Fruit fly (Drosophila melanogaster) whole organism, embryonic: ENCODE results near the gene D.

Experiments
- CG10979 ChIP-seq: fragments of 200-800 bp; sonication (Bioruptor generic); optimal IDR thresholded peaks from 2 replicates; lab custom pipeline; 2018; ENCODE audit warnings: missing biosample characterization, mild to moderate bottlenecking, missing genetic modification characterization, moderate library complexity
- CG11085 ChIP-seq: fragments of 200-800 bp; sonication (Bioruptor generic); IDR thresholded peaks from 2 replicates; pipeline ENCODE4 v1.3.6; 2022; ENCODE audit warnings: missing biosample characterization, missing genetic modification characterization
- CG11398 ChIP-seq: fragments of 200-800 bp; sonication (Bioruptor generic); optimal IDR thresholded peaks from 2 replicates; lab custom pipeline; 2016; ENCODE audit warnings: missing biosample characterization, missing genetic modification characterization
- CG13287 ChIP-seq: fragments of 200-800 bp; sonication (Bioruptor generic); IDR thresholded peaks from 2 replicates; pipeline ENCODE4 v1.3.6; 2022; ENCODE audit warnings: missing biosample characterization, missing genetic modification characterization; ENCODE audit not compliant: partially characterized antibody
- CG13424 ChIP-seq: fragments of 200-800 bp; sonication (Bioruptor generic); optimal IDR thresholded peaks from 2 replicates; lab custom pipeline; 2019; ENCODE audit warnings: missing biosample characterization, mild to moderate bottlenecking, missing genetic modification characterization, moderate library complexity
- CG14667 ChIP-seq: fragments of 200-800 bp; sonication (Bioruptor generic); IDR thresholded peaks from 2 replicates; pipeline ENCODE4 v1.3.6; 2022; ENCODE audit warnings: missing biosample characterization, missing genetic modification characterization
- CG14965 ChIP-seq: fragments of 200-800 bp; sonication (Bioruptor generic); optimal IDR thresholded peaks from 2 replicates; lab custom pipeline; 2016; ENCODE audit warnings: missing biosample characterization, missing genetic modification characterization, borderline replicate concordance
- CG17612 ChIP-seq: fragments of 200-800 bp; sonication (Bioruptor generic); IDR thresholded peaks from 2 replicates; pipeline ENCODE4 v1.3.6; 2022; ENCODE audit warnings: missing biosample characterization, missing genetic modification characterization
- CG17829 ChIP-seq: fragments of 200-800 bp; optimal IDR thresholded peaks from 2 replicates; lab custom pipeline; 2019; ENCODE audit warnings: missing biosample characterization, mild to moderate bottlenecking, missing genetic modification characterization, moderate library complexity
- CG1832 ChIP-seq: fragments of 200-800 bp; sonication (Bioruptor generic); optimal IDR thresholded peaks from 2 replicates; lab custom pipeline; 2017; ENCODE audit warnings: missing biosample characterization, mild to moderate bottlenecking, missing genetic modification characterization, inconsistent platforms
- CG2116 ChIP-seq: fragments of 200-800 bp; sonication (Bioruptor generic); optimal IDR thresholded peaks from 3 replicates; lab custom pipeline; 2018; ENCODE audit warnings: missing biosample characterization, mild to moderate bottlenecking, missing genetic modification characterization
- CG31441 ChIP-seq: fragments of 200-800 bp; sonication (Bioruptor generic); IDR thresholded peaks from 2 replicates; pipeline ENCODE4 v1.3.6; 2022; ENCODE audit warnings: missing biosample characterization, missing genetic modification characterization
- CG32532 ChIP-seq: fragments of 200-800 bp; sonication (Bioruptor generic); IDR thresholded peaks from 2 replicates; pipeline ENCODE4 v1.3.6; 2022; ENCODE audit warnings: missing biosample characterization, missing genetic modification characterization
- CG3281 ChIP-seq: fragments of 200-800 bp; sonication (Bioruptor generic); optimal IDR thresholded peaks from 3 replicates; lab custom pipeline; 2017; ENCODE audit warnings: missing biosample characterization, mild to moderate bottlenecking, missing genetic modification characterization
- CG3847 ChIP-seq: fragments of 200-800 bp; sonication (Bioruptor generic); IDR thresholded peaks from 2 replicates; pipeline ENCODE4 v1.3.6; 2022; ENCODE audit warnings: missing biosample characterization, missing genetic modification characterization
- CG6272 ChIP-seq: fragments of 200-800 bp; sonication (Bioruptor generic); IDR thresholded peaks from 2 replicates; pipeline ENCODE4 v1.3.6; 2022; ENCODE audit warnings: missing biosample characterization, missing genetic modification characterization
- CG6689 ChIP-seq: fragments of 200-800 bp; sonication (Bioruptor generic); IDR thresholded peaks from 2 replicates; pipeline ENCODE4 v1.3.6; 2022; ENCODE audit warnings: missing biosample characterization, missing genetic modification characterization
- CG7556 ChIP-seq: fragments of 200-800 bp; sonication (Bioruptor generic); optimal IDR thresholded peaks from 2 replicates; lab custom pipeline; 2017; ENCODE audit warnings: missing biosample characterization, mild to moderate bottlenecking, missing genetic modification characterization
- CG9817 ChIP-seq: fragments of 200-800 bp; sonication (Bioruptor generic); optimal IDR thresholded peaks from 2 replicates; lab custom pipeline; 2018; ENCODE audit warnings: missing biosample characterization, mild to moderate bottlenecking, missing genetic modification characterization, moderate library complexity
- CkIIα-i1 ChIP-seq: fragments of 200-800 bp; sonication (Bioruptor generic); IDR thresholded peaks from 2 replicates; pipeline ENCODE4 v1.3.6; 2022; ENCODE audit warnings: missing biosample characterization, missing genetic modification characterization
- D19A ChIP-seq: fragments of 200-800 bp; optimal IDR thresholded peaks from 3 replicates; lab custom pipeline; 2019; ENCODE audit warnings: missing biosample characterization, mild to moderate bottlenecking, missing genetic modification characterization, moderate library complexity
- Dip2 ChIP-seq: fragments of 200-800 bp; sonication (Bioruptor generic); IDR thresholded peaks from 2 replicates; pipeline ENCODE4 v1.3.6; 2022; ENCODE audit warnings: missing biosample characterization, missing genetic modification characterization
- Hmr ChIP-seq: fragments of 200-800 bp; sonication (Bioruptor generic); optimal IDR thresholded peaks from 3 replicates; lab custom pipeline; 2017; ENCODE audit warnings: mild to moderate bottlenecking, missing biosample characterization, missing genetic modification reagents, missing genetic modification characterization
- Hr3 ChIP-seq: fragments of 200-800 bp; sonication (Bioruptor generic); optimal IDR thresholded peaks from 3 replicates; lab custom pipeline; 2016; ENCODE audit warnings: missing biosample characterization, missing genetic modification characterization
- Mad ChIP-seq: fragments of 200-800 bp; sonication (Bioruptor generic); optimal IDR thresholded peaks from 2 replicates; lab custom pipeline; 2016; ENCODE audit warnings: missing biosample characterization, missing genetic modification characterization
- Med ChIP-seq: fragments of 200-800 bp; sonication (Bioruptor generic); peaks from one replicate; lab custom pipeline; 2016; ENCODE audit warnings: missing biosample characterization, missing genetic modification characterization, mild to moderate bottlenecking, inconsistent platforms, moderate library complexity
- Oaz ChIP-seq: fragments of 200-800 bp; sonication (Bioruptor generic); IDR thresholded peaks from 2 replicates; pipeline ENCODE4 v1.3.6; 2022; ENCODE audit warnings: missing biosample characterization, missing genetic modification characterization
- TFAM ChIP-seq: fragments of 200-800 bp; sonication (Bioruptor generic); optimal IDR thresholded peaks from 2 replicates; lab custom pipeline; 2017; ENCODE audit warnings: missing biosample characterization, missing genetic modification characterization, inconsistent platforms
- amos ChIP-seq: fragments of 200-800 bp; sonication (Bioruptor generic); IDR thresholded peaks from 2 replicates; pipeline ENCODE4 v1.3.6; 2022; ENCODE audit warnings: missing biosample characterization, missing genetic modification characterization; ENCODE audit not compliant: partially characterized antibody
- ara ChIP-seq: fragments of 200-800 bp; sonication (Bioruptor generic); IDR thresholded peaks from 2 replicates; pipeline ENCODE4 v1.3.6; 2022; ENCODE audit warnings: missing biosample characterization, missing genetic modification characterization
- danr ChIP-seq: fragments of 200-800 bp; sonication (Bioruptor generic); IDR thresholded peaks from 2 replicates; pipeline ENCODE4 v1.3.6; 2022; ENCODE audit warnings: missing biosample characterization, missing genetic modification characterization
- dm ChIP-seq: fragments of 200-800 bp; sonication (Bioruptor generic); optimal IDR thresholded peaks from 3 replicates; lab custom pipeline; 2016; ENCODE audit warnings: missing biosample characterization, missing genetic modification characterization
- ems ChIP-seq: fragments of 200-800 bp; sonication (Bioruptor generic); optimal IDR thresholded peaks from 3 replicates; lab custom pipeline; 2016; ENCODE audit warnings: missing biosample characterization, missing genetic modification characterization
- esg ChIP-seq: fragments of 200-800 bp; sonication (Bioruptor generic); conservative IDR thresholded peaks from 2 replicates; pipeline ENCODE4 v1.3.6; 2022; ENCODE audit warnings: missing biosample characterization, missing genetic modification characterization
- gce ChIP-seq: fragments of 200-800 bp; sonication (Bioruptor generic); IDR thresholded peaks from 3 replicates; pipeline ENCODE4 v1.3.6; 2022; ENCODE audit warnings: missing biosample characterization, missing genetic modification characterization
- gfzf ChIP-seq: fragments of 200-800 bp; sonication (Bioruptor generic); optimal IDR thresholded peaks from 2 replicates; lab custom pipeline; 2016; ENCODE audit warnings: missing biosample characterization, mild to moderate bottlenecking, missing genetic modification characterization, moderate library complexity
- grau ChIP-seq: fragments of 200-800 bp; optimal IDR thresholded peaks from 3 replicates; lab custom pipeline; 2019; ENCODE audit warnings: missing biosample characterization, mild to moderate bottlenecking, missing genetic modification characterization, moderate library complexity
- hbn ChIP-seq: fragments of 200-800 bp; sonication (Bioruptor generic); IDR thresholded peaks from 2 replicates; pipeline ENCODE4 v1.3.6; 2022; ENCODE audit warnings: missing biosample characterization, missing genetic modification characterization; ENCODE audit not compliant: partially characterized antibody
- hth ChIP-seq: fragments of >200 bp; optimal IDR thresholded peaks from 2 replicates; lab custom pipeline; 2017; ENCODE audit warnings: inconsistent platforms
- maf-S ChIP-seq: fragments of 200-800 bp; sonication (Bioruptor generic); optimal IDR thresholded peaks from 2 replicates; lab custom pipeline; 2016; ENCODE audit warnings: missing biosample characterization, missing genetic modification characterization
- nerfin-1 ChIP-seq: fragments of 200-800 bp; sonication (Bioruptor generic); optimal IDR thresholded peaks from 3 replicates; lab custom pipeline; 2019; ENCODE audit warnings: missing biosample characterization, mild to moderate bottlenecking, missing genetic modification characterization, moderate library complexity
- nerfin-2 ChIP-seq: fragments of 200-800 bp; sonication (Bioruptor generic); IDR thresholded peaks from 2 replicates; pipeline ENCODE4 v1.3.6; 2022; ENCODE audit warnings: missing biosample characterization, missing genetic modification characterization; ENCODE audit not compliant: partially characterized antibody
- prd ChIP-seq, 3 experiments: fragments of >200 bp in 2 of 3; fragments of 200-800 bp in 1 of 3; sonication (Bioruptor generic) in 1 of 3; optimal IDR thresholded peaks in 2 of 3; IDR thresholded peaks in 1 of 3; 2 replicates in 2 of 3; 3 replicates in 1 of 3; pipeline versions ENCODE4 v1.3.6 to Lab custom; 2017 to 2022; ENCODE audit warnings: missing biosample characterization in 1 of 3, missing genetic modification characterization in 1 of 3
- psq ChIP-seq: fragments of 200-800 bp; sonication (Bioruptor generic); optimal IDR thresholded peaks from 2 replicates; lab custom pipeline; 2017; ENCODE audit warnings: missing biosample characterization, missing genetic modification characterization
- run ChIP-seq: fragments of 200-800 bp; sonication (Bioruptor generic); optimal IDR thresholded peaks from 3 replicates; lab custom pipeline; 2018; ENCODE audit warnings: missing biosample characterization, mild to moderate bottlenecking, missing genetic modification characterization
- sens-2 ChIP-seq: fragments of 200-800 bp; sonication (Bioruptor generic); IDR thresholded peaks from 2 replicates; pipeline ENCODE4 v1.3.6; 2022; ENCODE audit warnings: missing biosample characterization, missing genetic modification characterization
- shn ChIP-seq: fragments of 200-800 bp; sonication (Bioruptor generic); optimal IDR thresholded peaks from 3 replicates; lab custom pipeline; 2016; ENCODE audit warnings: missing biosample characterization, missing genetic modification characterization
- slp2 ChIP-seq: fragments of 200-800 bp; sonication (Bioruptor generic); optimal IDR thresholded peaks from 2 replicates; lab custom pipeline; 2016; ENCODE audit warnings: missing biosample characterization, missing genetic modification characterization
- sna ChIP-seq: fragments of 200-800 bp; sonication (Bioruptor generic); IDR thresholded peaks from 2 replicates; pipeline ENCODE4 v1.3.6; 2022; ENCODE audit warnings: missing biosample characterization, missing genetic modification characterization; ENCODE audit not compliant: partially characterized antibody
- tgo ChIP-seq: fragments of 200-800 bp; sonication (Bioruptor generic); IDR thresholded peaks from 3 replicates; pipeline ENCODE4 v1.3.6; 2022; ENCODE audit warnings: missing biosample characterization, missing genetic modification characterization
- vvl ChIP-seq: fragments of 200-800 bp; sonication (Bioruptor generic); IDR thresholded peaks from 2 replicates; pipeline ENCODE4 v1.3.6; 2022; ENCODE audit warnings: missing biosample characterization, missing genetic modification characterization

D gene

dm6 chr3L:14174197-14174596 lies 4.2 kb downstream of the D start (continued):
- TF ChIP-seq Mad (GFP tag; lab: Kevin White, UChicago) (no peak), maf-S (GFP tag; lab: Kevin White, UChicago) (no peak), CG6689 (GFP tag; lab: Robert Waterston, UW) (0 out of 2 replicates have a peak, but pooled peaks have one; percentile 18), Hr3 (GFP tag; lab: Kevin White, UChicago) (no peak), psq (GFP tag; lab: Kevin White, UChicago) (peak; percentile 37), shn (GFP tag; lab: Kevin White, UChicago) (peak; percentile 0), slp2 (GFP tag; lab: Kevin White, UChicago) (no peak), CG32532 (GFP tag; lab: Robert Waterston, UW) (0 out of 2 replicates have a peak, but pooled peaks have one; percentile 5), CG3281 (peak; percentile 78), CG9817 (tag; lab: Kevin White, UChicago) (peak; percentile 38), CG17829 (no peak), ara (GFP tag; lab: Robert Waterston, UW) (no peak), CG1832 (GFP tag; lab: Kevin White, UChicago) (no peak), CG3847 (GFP tag; lab: Robert Waterston, UW) (no peak), dm (no peak), sna (GFP tag; lab: Robert Waterston, UW) (no peak), CG11085 (GFP tag; lab: Robert Waterston, UW) (no peak), CG14667 (GFP tag; lab: Robert Waterston, UW) (no peak), hth (lab: Kevin White, UChicago) (no peak), CkIIα-i1 (GFP tag; lab: Robert Waterston, UW) (no peak), CG31441 (GFP tag; lab: Robert Waterston, UW) (peak; percentile 45; the same call in 1 of the 2 replicates), sens-2 (GFP tag; lab: Robert Waterston, UW) (no peak), TFAM (GFP tag; lab: Kevin White, UChicago) (no peak), danr (peak; percentile 27; the same call in 1 of the 2 replicates), esg (GFP tag; lab: Robert Waterston, UW) (no peak), CG17612 (GFP tag; lab: Robert Waterston, UW) (no peak), hbn (GFP tag; lab: Robert Waterston, UW) (no peak), run (tag; lab: Kevin White, UChicago) (peak; percentile 44), grau (tag; lab: Kevin White, UChicago) (peak; percentile 82), gce (GFP tag; lab: Robert Waterston, UW) (peak; percentile 33; the same call in 1 of the 3 replicates), Med (GFP tag; lab: Kevin White, UChicago) (peak; percentile 86), CG7556 (GFP tag; lab: Kevin White, UChicago) (peak; percentile 54), ems (GFP tag; lab: Kevin White, UChicago) (no peak), amos (GFP tag; lab: Robert Waterston, UW) (no peak), CG2116 (peak; percentile 37), nerfin-2 (GFP tag; lab: Robert Waterston, UW) (no peak), prd (optimal IDR thresholded peaks at IDR 0.05; lab: Kevin White, UChicago) (no peak), prd (GFP tag; IDR thresholded peaks at IDR 0.05; lab: Robert Waterston, UW) (no peak), CG6272 (GFP tag; lab: Robert Waterston, UW) (no peak), nerfin-1 (peak; percentile 22), Oaz (GFP tag; lab: Robert Waterston, UW) (no peak), gfzf (GFP tag; lab: Kevin White, UChicago) (no peak), vvl (GFP tag; lab: Robert Waterston, UW) (no peak), CG13424 (peak; percentile 88), Hmr (GFP tag; lab: Kevin White, UChicago) (peak; percentile 72), tgo (GFP tag; lab: Robert Waterston, UW) (no peak), CG14965 (GFP tag; lab: Kevin White, UChicago) (no peak), D19A (peak; percentile 43), CG11398 (GFP tag; lab: Kevin White, UChicago) (peak; percentile 45), Dip2 (GFP tag; lab: Robert Waterston, UW) (no peak), CG13287 (no peak), CG10979 (no peak)
